Worm (Caenorhabditis elegans): ENCODE data around the gene srd-8.

Gene srd-8

DNA sequence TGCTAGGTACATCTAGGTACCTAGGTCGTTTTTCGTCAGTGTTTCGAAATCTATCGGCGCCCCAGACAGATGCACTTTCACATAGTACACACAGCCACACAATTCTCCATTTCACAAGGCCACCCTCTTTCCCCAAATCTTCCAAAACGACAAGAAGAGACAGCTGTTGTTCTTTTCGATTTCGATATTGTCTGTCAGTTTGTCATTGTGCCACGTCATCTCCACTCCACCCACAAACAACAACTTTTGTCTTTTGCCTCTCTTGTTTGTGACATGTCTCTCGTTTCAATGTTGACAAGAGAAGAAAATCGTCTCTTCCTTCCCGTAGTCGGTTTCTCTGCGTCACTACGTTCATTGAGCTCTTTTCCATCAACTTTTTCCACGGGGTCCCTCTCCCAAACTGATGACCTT is 51.6 kb downstream of the srd-8 start:
- TF ChIP-seq mes-2 (tag; optimal IDR thresholded peaks at IDR 0.05; ENCODE audit: poor library complexity, severe bottlenecking) (peak; percentile 23), aha-1 (tag) (peak; percentile 88), nhr-25 (tag; optimal IDR thresholded peaks at IDR 0.05; ENCODE audit: borderline replicate concordance, insufficient read depth) (peak; percentile 83), dve-1 (tag; optimal IDR thresholded peaks at IDR 0.05; ENCODE audit: insufficient read depth) (peak; percentile 71), unc-62 (GFP tag; optimal IDR thresholded peaks at IDR 0.05 in 1 of 2) (peak in 1 of 2 experiments; percentile 100), unc-62 (tag; optimal IDR thresholded peaks at IDR 0.05) (no peak), nhr-28 (tag; optimal IDR thresholded peaks at IDR 0.05) (peak; percentile 62), nhr-77 (tag; optimal IDR thresholded peaks at IDR 0.05) (peak; percentile 8), zip-11 (GFP tag; IDR thresholded peaks at IDR 0.05) (no peak), pha-4 (GFP tag; IDR thresholded peaks at IDR 0.05) (no peak), pha-4 (tag; optimal IDR thresholded peaks at IDR 0.05) (peak; percentile 93), hlh-30 (tag; optimal IDR thresholded peaks at IDR 0.05; ENCODE audit: insufficient read depth) (peak; percentile 83), lin-13 (GFP tag; optimal IDR thresholded peaks at IDR 0.05) (peak; percentile 8), ceh-20 (GFP tag; IDR thresholded peaks at IDR 0.05) (peak; percentile 58; the same call in 1 of the 2 replicates), mxl-3 (GFP tag; optimal IDR thresholded peaks at IDR 0.05) (peak; percentile 29), mep-1 (tag; optimal IDR thresholded peaks at IDR 0.05) (peak; percentile 57), lim-7 (GFP tag; IDR thresholded peaks at IDR 0.05) (no peak), mdl-1 (tag; optimal IDR thresholded peaks at IDR 0.05) (peak in 1 of 2 experiments; percentile 78), duxl-1 (tag; optimal IDR thresholded peaks at IDR 0.05; ENCODE audit: poor library complexity) (no peak), tra-1 (GFP tag; IDR thresholded peaks at IDR 0.05) (peak; percentile 26; the same call in 1 of the 2 replicates), ama-1 (optimal IDR thresholded peaks at IDR 0.05) (peak; percentile 16), rbr-2 (tag; optimal IDR thresholded peaks at IDR 0.05) (peak; percentile 61), dmd-6 (GFP tag; IDR thresholded peaks at IDR 0.05) (peak; percentile 50), nhr-11 (tag; optimal IDR thresholded peaks at IDR 0.05) (peak; percentile 92), lsy-2 (tag; optimal IDR thresholded peaks at IDR 0.05) (peak in 1 of 2 experiments; percentile 57), fos-1 (tag; optimal IDR thresholded peaks at IDR 0.05) (no peak), hmg-1.1 (GFP tag; IDR thresholded peaks at IDR 0.05) (peak; percentile 52; the same call in 1 of the 2 replicates), hif-1 (tag; optimal IDR thresholded peaks at IDR 0.05) (peak in 1 of 2 experiments; percentile 36), ZK546.5 (tag; optimal IDR thresholded peaks at IDR 0.05) (no peak), daf-16 (GFP tag; optimal IDR thresholded peaks at IDR 0.05) (peak in 1 of 2 experiments; percentile 99), daf-16 (tag; optimal IDR thresholded peaks at IDR 0.05) (peak; percentile 93), jun-1 (tag; optimal IDR thresholded peaks at IDR 0.05) (peak; percentile 34), spr-1 (tag; optimal IDR thresholded peaks at IDR 0.05) (no peak), T26A8.4 (GFP tag; IDR thresholded peaks at IDR 0.05) (peak; percentile 50; the same call in 1 of the 2 replicates), hlh-11 (tag; optimal IDR thresholded peaks at IDR 0.05) (peak; percentile 90), Y5F2A.4 (GFP tag; optimal IDR thresholded peaks at IDR 0.05) (no peak), nhr-6 (tag; optimal IDR thresholded peaks at IDR 0.05) (peak; percentile 47)

Data from whole organism, L4 larva.